Worm (Caenorhabditis elegans): ENCODE data around the gene ssp-35.

- TF ChIP-seq lin-39 (tag; optimal IDR thresholded peaks at IDR 0.05) (no peak), nhr-237 (tag; optimal IDR thresholded peaks at IDR 0.05) (no peak), lir-3 (tag; optimal IDR thresholded peaks at IDR 0.05; ENCODE audit: poor library complexity) (no peak), lin-13 (GFP tag; optimal IDR thresholded peaks at IDR 0.05) (no peak)
These were observed 32.5 kb upstream of the ssp-35 start for ce11 chrV:12296122-12296521.

Data from whole organism, L1 larva.